Fruit fly (Drosophila melanogaster): ENCODE data around the gene pdgy.

Gene pdgy

DNA sequence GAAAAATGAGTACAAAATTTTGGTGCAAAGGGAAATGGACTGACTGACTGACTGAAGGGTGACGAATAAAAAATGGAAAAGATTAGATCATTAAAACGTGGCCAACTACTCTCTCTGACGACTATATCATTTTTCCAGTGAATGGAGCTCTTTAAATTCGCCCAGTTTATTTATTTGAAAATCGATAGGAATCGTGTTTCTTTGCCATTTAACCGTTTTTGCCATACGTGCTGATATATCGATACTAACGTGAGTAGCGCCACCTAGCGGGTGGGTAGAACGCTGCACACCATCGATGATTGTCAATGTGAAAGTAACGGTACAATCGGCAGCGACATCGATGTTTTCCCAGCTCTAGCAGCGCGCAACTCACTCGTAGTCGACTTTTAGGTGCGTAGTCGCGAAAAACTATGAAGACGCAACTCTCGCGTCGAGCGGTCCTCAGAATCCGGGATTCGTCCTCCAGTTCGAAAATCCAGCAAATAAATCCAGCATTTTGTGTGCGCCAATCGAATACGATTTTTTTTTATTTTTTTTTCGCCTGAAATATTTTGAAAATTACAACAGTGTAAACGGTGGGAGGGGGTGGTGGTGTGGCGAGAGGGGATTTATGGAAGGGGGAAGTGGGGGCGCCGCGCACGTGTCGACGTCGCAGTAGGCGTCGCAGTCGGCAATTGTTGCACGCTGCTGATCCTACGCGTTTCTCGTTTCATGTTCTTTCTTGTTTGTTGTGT is 1.9 kb upstream of the pdgy start, which contains the start of the genes CG9030 and eag (continued):
- TF ChIP-seq CG31441 (GFP tag; IDR thresholded peaks at IDR 0.05) (no peak), CG16815 (GFP tag; optimal IDR thresholded peaks at IDR 0.05) (no peak), Dip2 (GFP tag; IDR thresholded peaks at IDR 0.05) (peak; percentile 45; the same call in 1 of the 2 replicates), pros (GFP tag; optimal IDR thresholded peaks at IDR 0.05) (no peak), Dek (tag; optimal IDR thresholded peaks at IDR 0.05) (no peak), ems (GFP tag; optimal IDR thresholded peaks at IDR 0.05) (no peak), CG3281 (GFP tag; optimal IDR thresholded peaks at IDR 0.05) (no peak), dimm (GFP tag; IDR thresholded peaks at IDR 0.05) (no peak), Meics (GFP tag; optimal IDR thresholded peaks at IDR 0.05) (no peak), HLH3B (GFP tag; IDR thresholded peaks at IDR 0.05) (no peak), CG42726 (GFP tag; IDR thresholded peaks at IDR 0.05; ENCODE audit: partially characterized antibody) (peak; percentile 90), lola (GFP tag; optimal IDR thresholded peaks at IDR 0.05) (no peak), cato (GFP tag; optimal IDR thresholded peaks at IDR 0.05; ENCODE audit: borderline replicate concordance) (no peak), CG7963 (GFP tag; IDR thresholded peaks at IDR 0.05; ENCODE audit: partially characterized antibody) (peak; percentile 73), zen (tag; optimal IDR thresholded peaks at IDR 0.05) (peak; percentile 17), CG18262 (tag; optimal IDR thresholded peaks at IDR 0.05) (no peak), eyg (GFP tag; optimal IDR thresholded peaks at IDR 0.05) (peak; percentile 12), Xbp1 (GFP tag; optimal IDR thresholded peaks at IDR 0.05) (peak; percentile 24), CG2875 (GFP tag; optimal IDR thresholded peaks at IDR 0.05) (no peak), zfh2 (GFP tag; optimal IDR thresholded peaks at IDR 0.05) (no peak), CrebB (tag; optimal IDR thresholded peaks at IDR 0.05) (no peak), sima (GFP tag; optimal IDR thresholded peaks at IDR 0.05) (no peak), CG14667 (GFP tag; IDR thresholded peaks at IDR 0.05) (no peak), amos (GFP tag; IDR thresholded peaks at IDR 0.05; ENCODE audit: partially characterized antibody) (peak; percentile 93), stc (GFP tag; IDR thresholded peaks at IDR 0.05) (no peak), CG1603 (tag; optimal IDR thresholded peaks at IDR 0.05) (peak; percentile 65), Nf-YA (GFP tag; IDR thresholded peaks at IDR 0.05) (no peak), scrt (GFP tag; optimal IDR thresholded peaks at IDR 0.05) (peak; percentile 33), bcd (GFP tag; optimal IDR thresholded peaks at IDR 0.05) (peak; percentile 17), E2f2 (GFP tag; IDR thresholded peaks at IDR 0.05) (peak; percentile 85), dpn (GFP tag; optimal IDR thresholded peaks at IDR 0.05) (peak; percentile 8 to 21), ERR (GFP tag; optimal IDR thresholded peaks at IDR 0.05) (peak; percentile 19), Gsc (GFP tag; IDR thresholded peaks at IDR 0.05) (no peak), ranshi (GFP tag; IDR thresholded peaks at IDR 0.05) (0 out of 2 replicates have a peak, but pooled peaks have one; percentile 20), Tbp (GFP tag; optimal IDR thresholded peaks at IDR 0.05) (no peak), Adf1 (GFP tag; IDR thresholded peaks at IDR 0.05) (peak; percentile 69), Abd-B (GFP tag; optimal IDR thresholded peaks at IDR 0.05) (peak; percentile 31), CkIIα-i1 (GFP tag; IDR thresholded peaks at IDR 0.05) (no peak), Awh (GFP tag; IDR thresholded peaks at IDR 0.05) (no peak), Sry-δ (GFP tag; optimal IDR thresholded peaks at IDR 0.05) (peak; percentile 94), sna (GFP tag; IDR thresholded peaks at IDR 0.05; ENCODE audit: partially characterized antibody) (peak; percentile 83), CG2199 (GFP tag; IDR thresholded peaks at IDR 0.05) (no peak), Atf-2 (GFP tag; optimal IDR thresholded peaks at IDR 0.05) (no peak)

All from whole organism, embryonic.